Fruit fly (Drosophila melanogaster) whole organism, embryonic: ENCODE results near the gene CG9171.

Experiments used
- Awh ChIP-seq: fragments of 200-800 bp; sonication (Bioruptor generic); IDR thresholded peaks from 2 replicates; pipeline ENCODE4, ENCODE4 v1.3.6; 2022; ENCODE audit warnings: missing biosample characterization, missing genetic modification characterization
- Bgb ChIP-seq: fragments of 200-800 bp; sonication (Bioruptor generic); IDR thresholded peaks from 2 replicates; pipeline ENCODE4 v1.3.6; 2022; ENCODE audit warnings: missing biosample characterization, missing genetic modification characterization; ENCODE audit not compliant: partially characterized antibody
- CG10209 ChIP-seq: fragments of 200-800 bp; sonication (Bioruptor generic); optimal IDR thresholded peaks from 3 replicates; lab custom pipeline; 2017; ENCODE audit warnings: missing biosample characterization, mild to moderate bottlenecking, missing genetic modification characterization, missing genetic modification reagents
- CG10654 ChIP-seq: fragments of 200-800 bp; sonication (Bioruptor generic); optimal IDR thresholded peaks from 2 replicates; lab custom pipeline; 2016; ENCODE audit warnings: missing biosample characterization, missing genetic modification characterization
- CG11723 ChIP-seq: fragments of 200-800 bp; sonication (Bioruptor generic); optimal IDR thresholded peaks from 2 replicates; lab custom pipeline; 2017; ENCODE audit warnings: missing biosample characterization, mild to moderate bottlenecking, missing genetic modification characterization
- CG12071 ChIP-seq: fragments of 200-800 bp; sonication (Bioruptor generic); optimal IDR thresholded peaks from 3 replicates; lab custom pipeline; 2018; ENCODE audit warnings: missing biosample characterization, mild to moderate bottlenecking, missing genetic modification characterization
- CG15479 ChIP-seq: fragments of 200-800 bp; sonication (Bioruptor generic); optimal IDR thresholded peaks from 3 replicates; lab custom pipeline; 2019; ENCODE audit warnings: missing biosample characterization, mild to moderate bottlenecking, missing genetic modification characterization, moderate library complexity
- CG17385 ChIP-seq: fragments of 200-800 bp; sonication (Bioruptor generic); optimal IDR thresholded peaks from 3 replicates; lab custom pipeline; 2018; ENCODE audit warnings: missing biosample characterization, mild to moderate bottlenecking, missing genetic modification characterization
- CG18619 ChIP-seq: fragments of 200-800 bp; sonication (Bioruptor generic); optimal IDR thresholded peaks from 3 replicates; lab custom pipeline; 2017; ENCODE audit warnings: missing biosample characterization, mild to moderate bottlenecking, missing genetic modification characterization
- CG2120 ChIP-seq: fragments of 200-800 bp; sonication (Bioruptor generic); optimal IDR thresholded peaks from 3 replicates; lab custom pipeline; 2016; ENCODE audit warnings: missing biosample characterization, missing genetic modification characterization
- CG33557 ChIP-seq: fragments of 200-800 bp; sonication (Bioruptor generic); optimal IDR thresholded peaks from 2 replicates; lab custom pipeline; 2019; ENCODE audit warnings: missing biosample characterization, mild to moderate bottlenecking, missing genetic modification characterization, moderate library complexity
- CG3995 ChIP-seq: fragments of 200-800 bp; sonication (Bioruptor generic); optimal IDR thresholded peaks from 3 replicates; lab custom pipeline; 2016; ENCODE audit warnings: missing biosample characterization, missing genetic modification characterization
- CG4854 ChIP-seq: fragments of 200-800 bp; sonication (Bioruptor generic); optimal IDR thresholded peaks from 2 replicates; lab custom pipeline; 2016; ENCODE audit warnings: missing biosample characterization, missing genetic modification characterization, inconsistent platforms
- CG5245 ChIP-seq: fragments of 200-800 bp; sonication (Bioruptor generic); optimal IDR thresholded peaks from 3 replicates; lab custom pipeline; 2016; ENCODE audit warnings: missing biosample characterization, missing genetic modification characterization
- CG7271 ChIP-seq: fragments of 200-800 bp; sonication (Bioruptor generic); optimal IDR thresholded peaks from 2 replicates; lab custom pipeline; 2018; ENCODE audit warnings: missing biosample characterization, mild to moderate bottlenecking, missing genetic modification characterization, moderate library complexity
- CG7357 ChIP-seq: fragments of 200-800 bp; sonication (Bioruptor generic); IDR thresholded peaks from 3 replicates; pipeline ENCODE4 v1.3.6; 2022; ENCODE audit warnings: missing biosample characterization, missing genetic modification characterization
- CG7928 ChIP-seq: fragments of 200-800 bp; sonication (Bioruptor generic); optimal IDR thresholded peaks from 2 replicates; lab custom pipeline; 2017; ENCODE audit warnings: missing biosample characterization, mild to moderate bottlenecking, missing genetic modification characterization
- CG8478 ChIP-seq: fragments of >200 bp; optimal IDR thresholded peaks from 2 replicates; lab custom pipeline; 2018
- CG9727 ChIP-seq: fragments of 200-800 bp; sonication (Bioruptor generic); optimal IDR thresholded peaks from 3 replicates; lab custom pipeline; 2017; ENCODE audit warnings: missing biosample characterization, mild to moderate bottlenecking, missing genetic modification characterization
- CG9876 ChIP-seq: fragments of 200-800 bp; sonication (Bioruptor generic); optimal IDR thresholded peaks from 2 replicates; lab custom pipeline; 2016; ENCODE audit warnings: missing biosample characterization, missing genetic modification characterization
- CTCF ChIP-seq: fragments of 200-800 bp; sonication (Bioruptor generic); optimal IDR thresholded peaks from 2 replicates; lab custom pipeline; 2017; ENCODE audit warnings: missing biosample characterization, mild to moderate bottlenecking, missing genetic modification characterization, moderate library complexity
- Camta ChIP-seq: fragments of 200-800 bp; sonication (Bioruptor generic); optimal IDR thresholded peaks from 2 replicates; lab custom pipeline; 2016; ENCODE audit warnings: missing biosample characterization, missing genetic modification characterization
- H2.0 ChIP-seq: fragments of 200-800 bp; sonication (Bioruptor generic); IDR thresholded peaks from 2 replicates; pipeline ENCODE4 v1.3.6; 2022; ENCODE audit warnings: missing biosample characterization, missing genetic modification characterization
- HLH3B ChIP-seq: fragments of 200-800 bp; sonication (Bioruptor generic); IDR thresholded peaks from 2 replicates; pipeline ENCODE4 v1.3.6; 2022; ENCODE audit warnings: missing biosample characterization, missing genetic modification characterization
- Hmx ChIP-seq: fragments of 200-800 bp; sonication (Bioruptor generic); optimal IDR thresholded peaks from 2 replicates; lab custom pipeline; 2016; ENCODE audit warnings: missing biosample characterization, missing genetic modification characterization
- Hr78 ChIP-seq, 2 experiments: fragments of 200-800 bp in 1 of 2; fragments of >200 bp in 1 of 2; sonication (Bioruptor generic) in 1 of 2; optimal IDR thresholded peaks; 2 replicates each; lab custom pipeline; 2017 to 2019; ENCODE audit warnings: missing biosample characterization in 2 of 2, missing genetic modification characterization in 2 of 2, mild to moderate bottlenecking in 1 of 2, moderate library complexity in 1 of 2
- Lpt ChIP-seq: fragments of >200 bp; optimal IDR thresholded peaks from 2 replicates; lab custom pipeline; 2018; ENCODE audit warnings: missing biosample characterization, missing genetic modification characterization
- MESR4 ChIP-seq: fragments of 200-800 bp; sonication (Bioruptor generic); optimal IDR thresholded peaks from 2 replicates; lab custom pipeline; 2018; ENCODE audit warnings: missing biosample characterization, mild to moderate bottlenecking, missing genetic modification characterization, moderate library complexity
- MTF-1 ChIP-seq: fragments of 200-800 bp; sonication (Bioruptor generic); optimal IDR thresholded peaks from 2 replicates; lab custom pipeline; 2018; ENCODE audit warnings: missing biosample characterization, mild to moderate bottlenecking, missing genetic modification characterization, borderline replicate concordance
- Meics ChIP-seq: fragments of 200-800 bp; sonication (Bioruptor generic); optimal IDR thresholded peaks from 2 replicates; lab custom pipeline; 2017; ENCODE audit warnings: missing biosample characterization, mild to moderate bottlenecking, missing genetic modification characterization
- NK7.1 ChIP-seq: fragments of 200-800 bp; sonication (Bioruptor generic); optimal IDR thresholded peaks from 3 replicates; lab custom pipeline; 2016; ENCODE audit warnings: missing biosample characterization, missing genetic modification characterization
- abd-A ChIP-seq: fragments of 200-800 bp; sonication (Bioruptor generic); optimal IDR thresholded peaks from 3 replicates; lab custom pipeline; 2019; ENCODE audit warnings: missing biosample characterization, mild to moderate bottlenecking, missing genetic modification characterization, moderate library complexity
- ato ChIP-seq: fragments of 200-800 bp; sonication (Bioruptor generic); IDR thresholded peaks from 2 replicates; pipeline ENCODE4 v1.3.6; 2022; ENCODE audit warnings: missing biosample characterization, missing genetic modification characterization; ENCODE audit not compliant: partially characterized antibody
- cas ChIP-seq: fragments of 200-800 bp; sonication (Bioruptor generic); IDR thresholded peaks from 2 replicates; pipeline ENCODE4 v1.3.6; 2022; ENCODE audit warnings: missing biosample characterization, missing genetic modification characterization
- chif ChIP-seq, 2 experiments: fragments of 200-800 bp; sonication (Bioruptor generic); optimal IDR thresholded peaks; 3 replicates each; lab custom pipeline; 2016; ENCODE audit warnings: missing biosample characterization in 2 of 2, missing genetic modification characterization in 2 of 2
- chn ChIP-seq: fragments of 200-800 bp; sonication (Bioruptor generic); optimal IDR thresholded peaks from 2 replicates; lab custom pipeline; 2016; ENCODE audit warnings: missing biosample characterization, missing genetic modification characterization
- dm ChIP-seq: fragments of 200-800 bp; sonication (Bioruptor generic); optimal IDR thresholded peaks from 3 replicates; lab custom pipeline; 2016; ENCODE audit warnings: missing biosample characterization, missing genetic modification characterization
- gem ChIP-seq: fragments of 200-800 bp; sonication (Bioruptor generic); optimal IDR thresholded peaks from 2 replicates; lab custom pipeline; 2019; ENCODE audit warnings: missing biosample characterization, mild to moderate bottlenecking, missing genetic modification characterization, moderate library complexity
- her ChIP-seq: fragments of 200-800 bp; sonication (Bioruptor generic); optimal IDR thresholded peaks from 2 replicates; lab custom pipeline; 2016; ENCODE audit warnings: missing biosample characterization, missing genetic modification characterization
- hkb ChIP-seq, 2 experiments: fragments of 200-800 bp in 1 of 2; fragments of >200 bp in 1 of 2; sonication (Bioruptor generic) in 1 of 2; IDR thresholded peaks in 1 of 2; optimal IDR thresholded peaks in 1 of 2; 2 replicates each; pipeline versions ENCODE4 v1.3.6 to Lab custom; 2017 to 2022; ENCODE audit warnings: missing biosample characterization in 1 of 2, missing genetic modification characterization in 1 of 2
- insv ChIP-seq, 2 experiments: fragments of 200-800 bp; sonication (Bioruptor generic); optimal IDR thresholded peaks; 3 replicates each; lab custom pipeline; 2016 to 2018; ENCODE audit warnings: missing biosample characterization in 2 of 2, missing genetic modification characterization in 2 of 2
- nerfin-1 ChIP-seq: fragments of 200-800 bp; sonication (Bioruptor generic); optimal IDR thresholded peaks from 3 replicates; lab custom pipeline; 2019; ENCODE audit warnings: missing biosample characterization, mild to moderate bottlenecking, missing genetic modification characterization, moderate library complexity
- prd ChIP-seq, 3 experiments: fragments of >200 bp in 2 of 3; fragments of 200-800 bp in 1 of 3; sonication (Bioruptor generic) in 1 of 3; optimal IDR thresholded peaks in 2 of 3; IDR thresholded peaks in 1 of 3; 2 replicates in 2 of 3; 3 replicates in 1 of 3; pipeline versions ENCODE4 v1.3.6 to Lab custom; 2017 to 2022; ENCODE audit warnings: missing biosample characterization in 1 of 3, missing genetic modification characterization in 1 of 3
- pum ChIP-seq: fragments of 200-800 bp; sonication (Bioruptor generic); optimal IDR thresholded peaks from 2 replicates; lab custom pipeline; 2016; ENCODE audit warnings: missing biosample characterization, missing genetic modification characterization
- run ChIP-seq: fragments of 200-800 bp; sonication (Bioruptor generic); optimal IDR thresholded peaks from 3 replicates; lab custom pipeline; 2018; ENCODE audit warnings: missing biosample characterization, mild to moderate bottlenecking, missing genetic modification characterization
- sqz ChIP-seq: fragments of 200-800 bp; sonication (Bioruptor generic); optimal IDR thresholded peaks from 3 replicates; lab custom pipeline; 2018; ENCODE audit warnings: missing biosample characterization, mild to moderate bottlenecking, missing genetic modification characterization
- twi ChIP-seq: fragments of 200-800 bp; optimal IDR thresholded peaks from 2 replicates; lab custom pipeline; 2019; ENCODE audit warnings: missing biosample characterization, mild to moderate bottlenecking, missing genetic modification characterization, moderate library complexity
- vnd ChIP-seq: fragments of 200-800 bp; sonication (Bioruptor generic); IDR thresholded peaks from 3 replicates; pipeline ENCODE4 v1.3.6; 2022; ENCODE audit warnings: missing biosample characterization, missing genetic modification characterization; ENCODE audit not compliant: partially characterized antibody

CG9171 gene

DNA sequence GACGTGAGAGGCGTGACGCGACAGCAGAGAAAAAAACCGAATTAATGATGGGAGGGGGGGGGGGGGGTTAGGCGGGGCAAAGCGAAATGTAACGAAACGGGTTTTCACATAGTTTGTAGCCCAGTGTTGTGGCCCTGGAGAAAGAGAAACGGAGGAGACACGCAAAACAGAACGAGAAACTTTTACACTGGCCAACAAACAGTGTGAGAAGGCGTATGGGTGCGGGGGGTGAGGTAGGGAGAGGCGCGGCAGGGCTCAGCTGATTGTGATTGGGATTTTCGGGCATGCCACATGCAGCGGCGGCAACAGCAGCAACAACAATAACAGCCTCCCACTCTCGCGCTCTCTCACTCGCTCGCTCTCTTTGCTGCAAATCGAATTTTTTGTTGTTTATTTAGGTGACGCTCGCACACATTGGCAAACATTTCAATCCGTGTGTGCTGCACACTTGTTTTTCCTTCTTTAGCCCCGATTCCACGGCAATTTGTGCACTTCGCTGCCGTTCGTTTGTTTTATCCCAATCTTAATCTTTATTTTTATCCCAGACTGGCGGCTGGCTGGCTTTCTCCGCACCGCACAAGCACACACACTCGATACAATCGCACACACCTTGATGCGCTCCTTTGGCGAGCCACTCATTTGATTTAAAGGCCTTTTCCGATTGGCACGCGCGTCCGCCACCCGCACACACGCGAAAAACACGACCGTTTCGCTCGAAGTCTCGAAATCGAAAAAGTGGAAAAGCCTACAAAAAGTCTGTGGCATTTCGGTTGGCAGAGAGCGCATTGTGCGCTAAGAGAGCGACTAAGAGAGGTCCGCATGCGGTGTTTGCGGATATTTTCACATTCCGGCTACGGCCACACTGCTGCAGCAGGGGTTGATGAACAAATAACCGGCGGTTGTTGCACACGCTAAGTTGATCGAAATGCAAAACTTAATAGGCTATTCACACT, at the start of gene CG9171 (continued):
- no peak for TF ChIP-seq Hmx (GFP tag; lab: Kevin White, UChicago)
- TF ChIP-seq Awh, result peak; percentile 7; the same call in 1 of the 2 replicates
- TF ChIP-seq CG15479 (GFP tag; lab: Kevin White, UChicago), result peak; percentile 57
- TF ChIP-seq Hr78 (GFP tag; optimal IDR thresholded peaks at IDR 0.05; lab: Kevin White, UChicago), result peak in 1 of 2 experiments; percentile 56
- TF ChIP-seq run (tag; lab: Kevin White, UChicago), result no peak
- TF ChIP-seq chn (GFP tag; lab: Kevin White, UChicago), result no peak
- no peak for TF ChIP-seq CG7271
- TF ChIP-seq CG18619 (GFP tag; lab: Kevin White, UChicago), result no peak
- no peak for TF ChIP-seq H2.0
- TF ChIP-seq Bgb (GFP tag; lab: Robert Waterston, UW), result peak; percentile 63; the same call in 1 of the 2 replicates
- TF ChIP-seq CG10654, result no peak
- peak; percentile 14 for TF ChIP-seq her (GFP tag; lab: Kevin White, UChicago)
- TF ChIP-seq CG7928 (GFP tag; lab: Kevin White, UChicago), result peak; percentile 55
- no peak for TF ChIP-seq CG3995 (GFP tag; lab: Kevin White, UChicago)
- TF ChIP-seq cas, result no peak
- TF ChIP-seq CG9727 (GFP tag; lab: Kevin White, UChicago), result peak; percentile 9
- TF ChIP-seq CTCF (GFP tag; lab: Kevin White, UChicago), result peak; percentile 59
- no peak for TF ChIP-seq Camta (GFP tag; lab: Kevin White, UChicago)
- no peak for TF ChIP-seq gem (tag; lab: Kevin White, UChicago)
- TF ChIP-seq pum, result no peak
- TF ChIP-seq MESR4 (GFP tag; lab: Kevin White, UChicago), result peak; percentile 42
- no peak for TF ChIP-seq CG8478 (lab: Kevin White, UChicago)
- no peak for TF ChIP-seq CG4854
- TF ChIP-seq CG9876 (GFP tag; lab: Kevin White, UChicago), result no peak
- TF ChIP-seq ato (GFP tag; lab: Robert Waterston, UW), result no peak
- TF ChIP-seq twi (tag; lab: Kevin White, UChicago), result no peak
- no peak for TF ChIP-seq CG10209 (GFP tag; lab: Kevin White, UChicago)
- no peak for TF ChIP-seq prd (optimal IDR thresholded peaks at IDR 0.05; lab: Kevin White, UChicago)
- peak; percentile 39 for TF ChIP-seq prd (GFP tag; IDR thresholded peaks at IDR 0.05; lab: Robert Waterston, UW)
- TF ChIP-seq CG33557 (GFP tag; lab: Kevin White, UChicago), result no peak
- peak; percentile 77 to 96 for TF ChIP-seq insv (GFP tag; optimal IDR thresholded peaks at IDR 0.05; lab: Kevin White, UChicago)
- no peak for TF ChIP-seq CG11723
- no peak for TF ChIP-seq hkb (optimal IDR thresholded peaks at IDR 0.05; lab: Kevin White, UChicago)
- peak; percentile 31; the same call in 1 of the 2 replicates for TF ChIP-seq hkb (GFP tag; IDR thresholded peaks at IDR 0.05; lab: Robert Waterston, UW)
- TF ChIP-seq CG17385 (GFP tag; lab: Kevin White, UChicago), result peak; percentile 10
- TF ChIP-seq abd-A (tag; lab: Kevin White, UChicago), result peak; percentile 58
- TF ChIP-seq Lpt, result no peak
- TF ChIP-seq HLH3B (GFP tag; lab: Robert Waterston, UW), result no peak
- peak; percentile 44 for TF ChIP-seq MTF-1
- peak; percentile 50 for TF ChIP-seq CG2120 (GFP tag; lab: Kevin White, UChicago)
- no peak for TF ChIP-seq NK7.1
- TF ChIP-seq CG7357 (GFP tag; lab: Robert Waterston, UW), result peak; percentile 98
- TF ChIP-seq vnd, result no peak
- TF ChIP-seq dm (GFP tag; lab: Kevin White, UChicago), result no peak
- no peak for TF ChIP-seq CG12071 (GFP tag; lab: Kevin White, UChicago)
- TF ChIP-seq CG5245 (GFP tag; lab: Kevin White, UChicago), result no peak
- TF ChIP-seq sqz, result peak; percentile 98
- TF ChIP-seq nerfin-1 (tag; lab: Kevin White, UChicago), result peak; percentile 6
- TF ChIP-seq chif (GFP tag; optimal IDR thresholded peaks at IDR 0.05; lab: Kevin White, UChicago), result no peak
- TF ChIP-seq Meics (GFP tag; lab: Kevin White, UChicago), result peak; percentile 99
